Worm (Caenorhabditis elegans) whole organism, early embryonic: ENCODE measurements around the gene R10D12.8.

ENCODE experiments used
- B0310.2 ChIP-seq: sonication (generic microtip); optimal IDR thresholded peaks from 2 replicates; lab custom pipeline; 2016; ENCODE audit warnings: mild to moderate bottlenecking, missing genetic modification characterization, missing compliant biosample characterization
- F13C5.2 ChIP-seq: sonication (generic microtip); optimal IDR thresholded peaks from 2 replicates; lab custom pipeline; 2017; ENCODE audit warnings: mild to moderate bottlenecking, missing genetic modification characterization, inconsistent platforms, missing compliant biosample characterization
- ama-1 ChIP-seq: fragments of 150-350 bp; optimal IDR thresholded peaks from 2 replicates; lab custom pipeline; 2014
- ets-7 ChIP-seq: sonication (generic microtip); optimal IDR thresholded peaks from 2 replicates; lab custom pipeline; 2016; ENCODE audit warnings: missing genotype, missing genetic modification characterization, missing compliant biosample characterization
- flt-1 ChIP-seq: fragments of 200-800 bp; sonication (Bioruptor generic); IDR thresholded peaks from 2 replicates; pipeline ENCODE4 v1.3.6; 2022; ENCODE audit warnings: missing genetic modification characterization, missing compliant biosample characterization
- hmg-4 ChIP-seq: fragments of 200-800 bp; sonication (Bioruptor generic); optimal IDR thresholded peaks from 2 replicates; lab custom pipeline; 2018; ENCODE audit warnings: mild to moderate bottlenecking, missing genetic modification characterization, missing compliant biosample characterization
- hnd-1 ChIP-seq: sonication (generic microtip); optimal IDR thresholded peaks from 2 replicates; lab custom pipeline; 2016; ENCODE audit warnings: missing genetic modification characterization, missing compliant biosample characterization
- tbx-11 ChIP-seq: fragments of 200-800 bp; sonication (Bioruptor generic); IDR thresholded peaks from 2 replicates; pipeline ENCODE4 v1.3.6; 2022; ENCODE audit warnings: missing genetic modification characterization, missing compliant biosample characterization

ce11 chrV:13926398-13926797, 26.7 kb downstream of the R10D12.8 start, which contains the start of gene srxa-12:
- TF ChIP-seq ama-1 (lab: Kevin White, UChicago): no peak
- no peak for TF ChIP-seq hnd-1
- no peak for TF ChIP-seq F13C5.2 (tag; lab: Kevin White, UChicago)
- no peak for TF ChIP-seq B0310.2 (tag; lab: Kevin White, UChicago)
- TF ChIP-seq flt-1 (GFP tag; lab: Robert Waterston, UW): no peak
- no peak for TF ChIP-seq hmg-4 (GFP tag; lab: Kevin White, UChicago)
- TF ChIP-seq tbx-11 (GFP tag; lab: Robert Waterston, UW): no peak
- TF ChIP-seq ets-7: no peak
